Fruit fly (Drosophila melanogaster): ENCODE results near the gene CtsB.

The CtsB gene

DNA sequence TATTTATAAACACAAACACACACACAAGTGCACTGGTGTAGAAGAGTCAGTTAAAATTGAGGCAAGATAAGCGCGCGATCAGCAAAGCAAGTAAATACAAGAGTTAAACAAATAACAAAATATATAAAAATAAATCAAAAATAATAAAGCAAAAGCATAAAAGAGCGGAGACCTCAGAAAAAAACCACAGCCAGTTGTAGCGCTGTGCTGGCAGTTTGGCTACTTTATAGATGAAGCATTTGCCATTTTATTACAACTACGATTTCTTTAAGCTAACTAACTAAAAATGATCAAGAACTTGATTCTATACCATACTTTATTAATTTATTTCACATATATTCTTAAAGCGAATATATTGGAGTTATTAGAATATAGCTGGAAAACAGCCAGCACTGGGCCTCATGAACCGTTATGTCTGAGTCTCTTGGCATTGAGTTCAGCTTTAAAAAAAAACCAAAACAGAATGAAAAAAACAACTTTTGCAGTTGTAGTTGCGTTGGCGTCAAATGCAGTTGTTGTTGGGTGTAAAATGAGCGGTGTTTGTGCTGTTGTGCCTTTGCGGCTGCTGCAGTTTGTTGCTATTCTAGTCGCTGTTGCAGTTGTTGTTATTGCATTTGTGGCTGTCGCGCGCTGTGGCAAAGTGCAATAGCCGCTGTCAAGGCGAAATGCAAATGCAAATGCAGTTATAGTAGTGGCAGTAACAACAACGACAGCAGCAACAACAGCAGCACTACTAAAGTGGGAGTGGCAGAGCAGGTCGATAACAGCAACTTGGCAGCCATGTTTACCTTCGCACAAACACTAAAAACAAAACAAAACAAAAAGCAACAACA is 34.1 kb downstream of the CtsB start (continued):
- TF ChIP-seq run (tag; optimal IDR thresholded peaks at IDR 0.05) (no peak), CG2116 (GFP tag; optimal IDR thresholded peaks at IDR 0.05) (no peak), sens (GFP tag) (peak; percentile 22), CHES-1-like (GFP tag; optimal IDR thresholded peaks at IDR 0.05) (no peak), Lpt (GFP tag; optimal IDR thresholded peaks at IDR 0.05) (no peak), pnt (GFP tag; optimal IDR thresholded peaks at IDR 0.05) (no peak), wdn (GFP tag; IDR thresholded peaks at IDR 0.05) (no peak), sqz (GFP tag; optimal IDR thresholded peaks at IDR 0.05) (no peak), Sry-β (GFP tag; optimal IDR thresholded peaks at IDR 0.05) (peak; percentile 83), Drgx (GFP tag; IDR thresholded peaks at IDR 0.05) (0 out of 2 replicates have a peak, but pooled peaks have one; percentile 15), tio (GFP tag; optimal IDR thresholded peaks at IDR 0.05) (no peak), CTCF (GFP tag; optimal IDR thresholded peaks at IDR 0.05) (no peak), wek (GFP tag; optimal IDR thresholded peaks at IDR 0.05) (no peak), schlank (tag; optimal IDR thresholded peaks at IDR 0.05) (no peak), CG31224 (GFP tag; IDR thresholded peaks at IDR 0.05) (no peak), YL-1 (GFP tag; optimal IDR thresholded peaks at IDR 0.05) (no peak), en (GFP tag; optimal IDR thresholded peaks at IDR 0.05) (no peak), vvl (GFP tag; IDR thresholded peaks at IDR 0.05) (0 out of 2 replicates have a peak, but pooled peaks have one; percentile 9), Fer2 (tag; optimal IDR thresholded peaks at IDR 0.05) (no peak), bsh (GFP tag; optimal IDR thresholded peaks at IDR 0.05) (no peak), row (GFP tag; IDR thresholded peaks at IDR 0.05) (peak; percentile 66; the same call in 2 of the 3 replicates), CG8359 (GFP tag; optimal IDR thresholded peaks at IDR 0.05; ENCODE audit: borderline replicate concordance) (no peak), twi (tag; optimal IDR thresholded peaks at IDR 0.05) (no peak), CG17829 (tag; optimal IDR thresholded peaks at IDR 0.05) (no peak), CG31365 (tag; optimal IDR thresholded peaks at IDR 0.05) (no peak), CG12942 (GFP tag; optimal IDR thresholded peaks at IDR 0.05) (no peak), stc (GFP tag; IDR thresholded peaks at IDR 0.05) (no peak), eve (GFP tag; optimal IDR thresholded peaks at IDR 0.05) (peak in 1 of 2 experiments; percentile 59), fd102C (GFP tag; optimal IDR thresholded peaks at IDR 0.05) (no peak), sna (GFP tag; IDR thresholded peaks at IDR 0.05; ENCODE audit: partially characterized antibody) (no peak), CG3847 (GFP tag; IDR thresholded peaks at IDR 0.05) (no peak), jing (GFP tag; optimal IDR thresholded peaks at IDR 0.05) (no peak), CG18011 (GFP tag; optimal IDR thresholded peaks at IDR 0.05) (no peak), CG18262 (tag; optimal IDR thresholded peaks at IDR 0.05) (no peak), B-H1 (GFP tag; IDR thresholded peaks at IDR 0.05) (no peak), CG16815 (GFP tag; optimal IDR thresholded peaks at IDR 0.05) (no peak), esg (GFP tag; conservative IDR thresholded peaks at IDR 0.05) (no peak), CG1529 (GFP tag; optimal IDR thresholded peaks at IDR 0.05) (peak; percentile 5), CG14965 (GFP tag; optimal IDR thresholded peaks at IDR 0.05; ENCODE audit: borderline replicate concordance) (no peak), Eip74EF (GFP tag; optimal IDR thresholded peaks at IDR 0.05) (no peak), gfzf (GFP tag; optimal IDR thresholded peaks at IDR 0.05) (no peak), so (GFP tag; IDR thresholded peaks at IDR 0.05) (0 out of 3 replicates have a peak, but pooled peaks have one; percentile 23), CG10267 (tag; optimal IDR thresholded peaks at IDR 0.05) (no peak), CG1602 (GFP tag; optimal IDR thresholded peaks at IDR 0.05) (no peak), kah (GFP tag; optimal IDR thresholded peaks at IDR 0.05) (no peak)
